Fruit fly (Drosophila melanogaster) whole organism, embryonic: ENCODE measurements around the gene Ugt316A1.

Experiments used
- CG10366 ChIP-seq: fragments of 200-800 bp; sonication (Bioruptor generic); IDR thresholded peaks from 2 replicates; pipeline ENCODE4 v1.3.6; 2022; ENCODE audit warnings: missing biosample characterization, missing genetic modification characterization
- CG12104 ChIP-seq: fragments of 200-800 bp; sonication (Bioruptor generic); optimal IDR thresholded peaks from 3 replicates; lab custom pipeline; 2016; ENCODE audit warnings: missing biosample characterization, missing genetic modification characterization
- CG13424 ChIP-seq: fragments of 200-800 bp; sonication (Bioruptor generic); optimal IDR thresholded peaks from 2 replicates; lab custom pipeline; 2019; ENCODE audit warnings: missing biosample characterization, mild to moderate bottlenecking, missing genetic modification characterization, moderate library complexity
- CG13775 ChIP-seq: fragments of 200-800 bp; sonication (Bioruptor generic); optimal IDR thresholded peaks from 3 replicates; lab custom pipeline; 2017; ENCODE audit warnings: missing biosample characterization, mild to moderate bottlenecking, missing genetic modification characterization
- CG14441 ChIP-seq: fragments of 200-800 bp; sonication (Bioruptor generic); IDR thresholded peaks from 2 replicates; pipeline ENCODE4 v1.3.6; 2022; ENCODE audit warnings: missing biosample characterization, missing genetic modification characterization
- CG15479 ChIP-seq: fragments of 200-800 bp; sonication (Bioruptor generic); optimal IDR thresholded peaks from 3 replicates; lab custom pipeline; 2019; ENCODE audit warnings: missing biosample characterization, mild to moderate bottlenecking, missing genetic modification characterization, moderate library complexity
- CG15514 ChIP-seq: fragments of 200-800 bp; sonication (Bioruptor generic); optimal IDR thresholded peaks from 3 replicates; lab custom pipeline; 2017; ENCODE audit warnings: missing biosample characterization, missing genetic modification characterization, mild to moderate bottlenecking, moderate library complexity, missing genetic modification reagents
- CG1602 ChIP-seq: fragments of 200-800 bp; sonication (Bioruptor generic); optimal IDR thresholded peaks from 3 replicates; lab custom pipeline; 2016; ENCODE audit warnings: missing biosample characterization, missing genetic modification characterization
- CG1792 ChIP-seq: fragments of 200-800 bp; sonication (Bioruptor generic); optimal IDR thresholded peaks from 2 replicates; lab custom pipeline; 2016; ENCODE audit warnings: missing biosample characterization, missing genetic modification characterization
- CG31441 ChIP-seq: fragments of 200-800 bp; sonication (Bioruptor generic); IDR thresholded peaks from 2 replicates; pipeline ENCODE4 v1.3.6; 2022; ENCODE audit warnings: missing biosample characterization, missing genetic modification characterization
- CG42726 ChIP-seq: fragments of 200-800 bp; sonication (Bioruptor generic); IDR thresholded peaks from 2 replicates; pipeline ENCODE4 v1.3.6; 2022; ENCODE audit warnings: missing biosample characterization, missing genetic modification characterization; ENCODE audit not compliant: partially characterized antibody
- CG5180 ChIP-seq: fragments of 200-800 bp; sonication (Bioruptor generic); optimal IDR thresholded peaks from 3 replicates; lab custom pipeline; 2017; ENCODE audit warnings: missing biosample characterization, missing genetic modification characterization, mild to moderate bottlenecking, moderate library complexity, missing genetic modification reagents
- CG8281 ChIP-seq: fragments of 200-800 bp; sonication (Bioruptor generic); optimal IDR thresholded peaks from 2 replicates; lab custom pipeline; 2018; ENCODE audit warnings: missing biosample characterization, mild to moderate bottlenecking, missing genetic modification characterization, moderate library complexity
- CG8924 ChIP-seq: fragments of 200-800 bp; optimal IDR thresholded peaks from 3 replicates; lab custom pipeline; 2019; ENCODE audit warnings: missing biosample characterization, mild to moderate bottlenecking, missing genetic modification characterization, moderate library complexity
- CG9932 ChIP-seq: fragments of 200-800 bp; sonication (Bioruptor generic); IDR thresholded peaks from 2 replicates; pipeline ENCODE4 v1.3.6; 2022; ENCODE audit warnings: missing biosample characterization, missing genetic modification characterization
- D ChIP-seq, 2 experiments: fragments of 200-800 bp in 1 of 2; fragments of >200 bp in 1 of 2; sonication (Bioruptor generic) in 1 of 2; optimal IDR thresholded peaks; 2 replicates in 1 of 2; 3 replicates in 1 of 2; lab custom pipeline; 2017; ENCODE audit warnings: mild to moderate bottlenecking in 1 of 2, missing biosample characterization in 1 of 2, missing genetic modification characterization in 1 of 2, missing genetic modification reagents in 1 of 2
- Dad ChIP-seq: fragments of 200-800 bp; sonication (Bioruptor generic); optimal IDR thresholded peaks from 3 replicates; lab custom pipeline; 2016; ENCODE audit warnings: missing biosample characterization, missing genetic modification characterization
- Ets65A ChIP-seq: fragments of 200-800 bp; sonication (Bioruptor generic); peaks from one replicate; lab custom pipeline; 2016; ENCODE audit warnings: missing biosample characterization, missing genetic modification characterization
- Fer2 ChIP-seq: fragments of 200-800 bp; sonication (Bioruptor generic); optimal IDR thresholded peaks from 2 replicates; lab custom pipeline; 2018; ENCODE audit warnings: missing biosample characterization, mild to moderate bottlenecking, missing genetic modification characterization, moderate library complexity
- Hr78 ChIP-seq, 2 experiments: fragments of 200-800 bp in 1 of 2; fragments of >200 bp in 1 of 2; sonication (Bioruptor generic) in 1 of 2; optimal IDR thresholded peaks; 2 replicates each; lab custom pipeline; 2017 to 2019; ENCODE audit warnings: missing biosample characterization in 2 of 2, missing genetic modification characterization in 2 of 2, mild to moderate bottlenecking in 1 of 2, moderate library complexity in 1 of 2
- MESR4 ChIP-seq: fragments of 200-800 bp; sonication (Bioruptor generic); optimal IDR thresholded peaks from 2 replicates; lab custom pipeline; 2018; ENCODE audit warnings: missing biosample characterization, mild to moderate bottlenecking, missing genetic modification characterization, moderate library complexity
- Med ChIP-seq: fragments of 200-800 bp; sonication (Bioruptor generic); peaks from one replicate; lab custom pipeline; 2016; ENCODE audit warnings: missing biosample characterization, missing genetic modification characterization, mild to moderate bottlenecking, inconsistent platforms, moderate library complexity
- Myb ChIP-seq: fragments of 200-800 bp; sonication (Bioruptor generic); optimal IDR thresholded peaks from 2 replicates; lab custom pipeline; 2016; ENCODE audit warnings: missing biosample characterization, missing genetic modification characterization
- NfI ChIP-seq: fragments of 200-800 bp; sonication (Bioruptor generic); optimal IDR thresholded peaks from 3 replicates; lab custom pipeline; 2018; ENCODE audit warnings: missing biosample characterization, mild to moderate bottlenecking, missing genetic modification characterization, moderate library complexity
- PHDP ChIP-seq: fragments of 200-800 bp; sonication (Bioruptor generic); optimal IDR thresholded peaks from 3 replicates; lab custom pipeline; 2018; ENCODE audit warnings: missing biosample characterization, mild to moderate bottlenecking, missing genetic modification characterization, moderate library complexity
- Taf1 ChIP-seq: fragments of 200-800 bp; sonication (Bioruptor generic); IDR thresholded peaks from 2 replicates; pipeline ENCODE4 v1.3.6; 2022; ENCODE audit warnings: missing biosample characterization, missing genetic modification characterization
- Xbp1 ChIP-seq: fragments of 200-800 bp; sonication (Bioruptor generic); optimal IDR thresholded peaks from 3 replicates; lab custom pipeline; 2016; ENCODE audit warnings: missing biosample characterization, mild to moderate bottlenecking, missing genetic modification characterization
- abd-A ChIP-seq: fragments of 200-800 bp; sonication (Bioruptor generic); optimal IDR thresholded peaks from 3 replicates; lab custom pipeline; 2019; ENCODE audit warnings: missing biosample characterization, mild to moderate bottlenecking, missing genetic modification characterization, moderate library complexity
- cwo ChIP-seq: fragments of 200-800 bp; sonication (Bioruptor generic); optimal IDR thresholded peaks from 3 replicates; lab custom pipeline; 2017; ENCODE audit warnings: missing biosample characterization, missing genetic modification characterization, mild to moderate bottlenecking, moderate library complexity, missing genetic modification reagents
- dati ChIP-seq: fragments of 200-800 bp; sonication (Bioruptor generic); IDR thresholded peaks from 2 replicates; pipeline ENCODE4 v1.3.6; 2022; ENCODE audit warnings: missing biosample characterization, missing genetic modification characterization
- ems ChIP-seq: fragments of 200-800 bp; sonication (Bioruptor generic); optimal IDR thresholded peaks from 3 replicates; lab custom pipeline; 2016; ENCODE audit warnings: missing biosample characterization, missing genetic modification characterization
- en ChIP-seq: fragments of 200-800 bp; sonication (Bioruptor generic); optimal IDR thresholded peaks from 2 replicates; lab custom pipeline; 2016; ENCODE audit warnings: missing biosample characterization, missing genetic modification characterization
- eve ChIP-seq, 2 experiments: fragments of >200 bp; optimal IDR thresholded peaks; 2 replicates each; lab custom pipeline; 2017; ENCODE audit warnings: missing biosample characterization in 2 of 2, missing genetic modification characterization in 2 of 2
- exex ChIP-seq: fragments of 200-800 bp; sonication (Bioruptor generic); optimal IDR thresholded peaks from 4 replicates; lab custom pipeline; 2018; ENCODE audit warnings: missing biosample characterization, mild to moderate bottlenecking, missing genetic modification characterization, moderate library complexity
- gce ChIP-seq: fragments of 200-800 bp; sonication (Bioruptor generic); IDR thresholded peaks from 3 replicates; pipeline ENCODE4 v1.3.6; 2022; ENCODE audit warnings: missing biosample characterization, missing genetic modification characterization
- lab ChIP-seq: fragments of 200-800 bp; sonication (Bioruptor generic); optimal IDR thresholded peaks from 3 replicates; lab custom pipeline; 2017; ENCODE audit warnings: missing biosample characterization, missing genetic modification characterization, mild to moderate bottlenecking, moderate library complexity, missing genetic modification reagents
- org-1 ChIP-seq: fragments of 200-800 bp; sonication (Bioruptor generic); optimal IDR thresholded peaks from 2 replicates; lab custom pipeline; 2017; ENCODE audit warnings: missing biosample characterization, missing genetic modification characterization
- otp ChIP-seq: fragments of 200-800 bp; sonication (Bioruptor generic); IDR thresholded peaks from 3 replicates; pipeline ENCODE4, ENCODE4 v1.3.6; 2022; ENCODE audit warnings: missing biosample characterization, missing genetic modification characterization
- phol ChIP-seq: fragments of 200-800 bp; sonication (Bioruptor generic); optimal IDR thresholded peaks from 3 replicates; lab custom pipeline; 2018; ENCODE audit warnings: missing biosample characterization, mild to moderate bottlenecking, missing genetic modification characterization, moderate library complexity
- prd ChIP-seq, 3 experiments: fragments of >200 bp in 2 of 3; fragments of 200-800 bp in 1 of 3; sonication (Bioruptor generic) in 1 of 3; optimal IDR thresholded peaks in 2 of 3; IDR thresholded peaks in 1 of 3; 2 replicates in 2 of 3; 3 replicates in 1 of 3; pipeline versions ENCODE4 v1.3.6 to Lab custom; 2017 to 2022; ENCODE audit warnings: missing biosample characterization in 1 of 3, missing genetic modification characterization in 1 of 3
- rib ChIP-seq: fragments of 200-800 bp; sonication (Bioruptor generic); IDR thresholded peaks from 2 replicates; pipeline ENCODE4 v1.3.6; 2022; ENCODE audit warnings: missing biosample characterization, missing genetic modification characterization
- stc ChIP-seq: fragments of 200-800 bp; sonication (Bioruptor generic); IDR thresholded peaks from 2 replicates; pipeline ENCODE4 v1.3.6; 2022; ENCODE audit warnings: missing biosample characterization, missing genetic modification characterization
- stwl ChIP-seq: fragments of 200-800 bp; sonication (Bioruptor generic); optimal IDR thresholded peaks from 3 replicates; lab custom pipeline; 2018; ENCODE audit warnings: missing biosample characterization, mild to moderate bottlenecking, missing genetic modification characterization, moderate library complexity
- tgo ChIP-seq: fragments of 200-800 bp; sonication (Bioruptor generic); IDR thresholded peaks from 3 replicates; pipeline ENCODE4 v1.3.6; 2022; ENCODE audit warnings: missing biosample characterization, missing genetic modification characterization
- tna ChIP-seq: fragments of 200-800 bp; sonication (Bioruptor generic); IDR thresholded peaks from 2 replicates; pipeline ENCODE4 v1.3.6; 2022; ENCODE audit warnings: missing biosample characterization, missing genetic modification characterization; ENCODE audit not compliant: partially characterized antibody
- zen ChIP-seq: fragments of 200-800 bp; sonication (Bioruptor generic); optimal IDR thresholded peaks from 3 replicates; lab custom pipeline; 2018; ENCODE audit warnings: missing biosample characterization, mild to moderate bottlenecking, missing genetic modification characterization, moderate library complexity
- zfh1 ChIP-seq: fragments of 200-800 bp; sonication (Bioruptor generic); IDR thresholded peaks from 3 replicates; pipeline ENCODE4 v1.3.6; 2022; ENCODE audit warnings: missing biosample characterization, missing genetic modification characterization

Gene Ugt316A1

dm6 chr3L:19079798-19080691 lies 17.4 kb upstream of the Ugt316A1 start (continued):
- TF ChIP-seq MESR4 (GFP tag; lab: Kevin White, UChicago): no peak
- no peak for TF ChIP-seq CG10366
- no peak for TF ChIP-seq stwl (tag; lab: Kevin White, UChicago)
- no peak for TF ChIP-seq CG14441 (GFP tag; lab: Robert Waterston, UW)
- peak; percentile 17 for TF ChIP-seq PHDP
- TF ChIP-seq rib (GFP tag; lab: Robert Waterston, UW): no peak
- TF ChIP-seq tna (GFP tag; lab: Robert Waterston, UW): no peak
- TF ChIP-seq CG1602: no peak
- peak; percentile 10 for TF ChIP-seq CG13775
- TF ChIP-seq Dad: no peak
- peak in 1 of 2 experiments; percentile 78 for TF ChIP-seq eve (GFP tag; optimal IDR thresholded peaks at IDR 0.05; lab: Kevin White, UChicago)
- peak; percentile 30 for TF ChIP-seq Xbp1 (GFP tag; lab: Kevin White, UChicago)
- no peak for TF ChIP-seq CG5180
- no peak for TF ChIP-seq zen
- TF ChIP-seq gce (GFP tag; lab: Robert Waterston, UW): no peak
- peak; percentile 31 for TF ChIP-seq CG8924 (tag; lab: Kevin White, UChicago)
- TF ChIP-seq lab: peak; percentile 16
- 0 out of 2 replicates have a peak, but pooled peaks have one; percentile 35 for TF ChIP-seq CG31441
- no peak for TF ChIP-seq exex (tag; lab: Kevin White, UChicago)
- TF ChIP-seq Hr78 (GFP tag; optimal IDR thresholded peaks at IDR 0.05; lab: Kevin White, UChicago): no peak
- peak; percentile 27; the same call in 1 of the 2 replicates for TF ChIP-seq CG9932 (GFP tag; lab: Robert Waterston, UW)
- TF ChIP-seq Myb: peak; percentile 38
- no peak for TF ChIP-seq CG1792 (GFP tag; lab: Kevin White, UChicago)
- TF ChIP-seq dati (GFP tag; lab: Robert Waterston, UW): no peak
- no peak for TF ChIP-seq otp
- peak; percentile 26 for TF ChIP-seq abd-A
- TF ChIP-seq Taf1 (GFP tag; lab: Robert Waterston, UW): no peak
- peak; percentile 14 for TF ChIP-seq NfI (GFP tag; lab: Kevin White, UChicago)
- no peak for TF ChIP-seq en
- peak; percentile 56 for TF ChIP-seq phol (tag; lab: Kevin White, UChicago)
- no peak for TF ChIP-seq stc (GFP tag; lab: Robert Waterston, UW)
- no peak for TF ChIP-seq CG15479 (GFP tag; lab: Kevin White, UChicago)
- no peak for TF ChIP-seq CG42726
- TF ChIP-seq CG13424: peak; percentile 26
- no peak for TF ChIP-seq CG8281
- TF ChIP-seq cwo: peak; percentile 1
- TF ChIP-seq org-1: peak; percentile 56
- no peak for TF ChIP-seq D (optimal IDR thresholded peaks at IDR 0.05; lab: Kevin White, UChicago)
- TF ChIP-seq D (GFP tag; optimal IDR thresholded peaks at IDR 0.05; lab: Kevin White, UChicago): no peak
- peak; percentile 56 for TF ChIP-seq Ets65A
- no peak for TF ChIP-seq CG12104 (GFP tag; lab: Kevin White, UChicago)
- no peak for TF ChIP-seq zfh1 (GFP tag; lab: Robert Waterston, UW)
- TF ChIP-seq ems (GFP tag; lab: Kevin White, UChicago): no peak
- TF ChIP-seq Med (GFP tag; lab: Kevin White, UChicago): peak; percentile 76
- no peak for TF ChIP-seq CG15514
- no peak for TF ChIP-seq tgo (GFP tag; lab: Robert Waterston, UW)
- TF ChIP-seq prd (optimal IDR thresholded peaks at IDR 0.05; lab: Kevin White, UChicago): no peak
- TF ChIP-seq prd (GFP tag; IDR thresholded peaks at IDR 0.05; lab: Robert Waterston, UW): peak; percentile 18; the same call in 1 of the 3 replicates
- no peak for TF ChIP-seq Fer2 (tag; lab: Kevin White, UChicago)
